Fruit fly (Drosophila melanogaster) ovary, adult (tissue): Measurements from ENCODE around the gene CG32263.
A peak's percentile ranks its signal among the peaks of the same experiment; 100 is the strongest.

Experiments used
- CG17801 ChIP-seq: fragments of 200-800 bp; optimal IDR thresholded peaks from 2 replicates; lab custom pipeline; 2019; ENCODE audit warnings: missing biosample characterization, mild to moderate bottlenecking, missing genetic modification characterization, moderate library complexity; ENCODE audit not compliant: partially characterized antibody

CG32263 gene

dm6 chr3L:3772284-3772987 lies 38.5 kb downstream of the CG32263 start:
- TF ChIP-seq CG17801 (GFP tag; lab: Kevin White, UChicago), result peak; percentile 7

dm6 chr3L:3771406-3771935 lies 39.4 kb downstream of the CG32263 start:
- TF ChIP-seq CG17801 (GFP tag; lab: Kevin White, UChicago), result peak; percentile 87

dm6 chr3L:3770823-3771222 lies 40.1 kb downstream of the CG32263 start:
- no peak for TF ChIP-seq CG17801 (GFP tag; lab: Kevin White, UChicago)

- TF ChIP-seq CG17801 (GFP tag; lab: Kevin White, UChicago), result no peak
Observed at dm6 chr3L:3769157-3769556, 41.8 kb downstream of the CG32263 start.

dm6 chr3L:3767825-3768224 lies 43.1 kb downstream of the CG32263 start:
- TF ChIP-seq CG17801 (GFP tag; lab: Kevin White, UChicago), result no peak

- no peak for TF ChIP-seq CG17801 (GFP tag; lab: Kevin White, UChicago)
Observed at dm6 chr3L:3766704-3767103, 44.2 kb downstream of the CG32263 start.

- no peak for TF ChIP-seq CG17801 (GFP tag; lab: Kevin White, UChicago)
Observed at dm6 chr3L:3765782-3766520, 45.0 kb downstream of the CG32263 start.

dm6 chr3L:3764338-3764737 lies 46.6 kb downstream of the CG32263 start:
- TF ChIP-seq CG17801 (GFP tag; lab: Kevin White, UChicago), result no peak

- TF ChIP-seq CG17801 (GFP tag; lab: Kevin White, UChicago), result no peak
Observed at dm6 chr3L:3763335-3763734, 47.6 kb downstream of the CG32263 start.

- TF ChIP-seq CG17801 (GFP tag; lab: Kevin White, UChicago), result no peak
Observed at dm6 chr3L:3760395-3760997, 50.4 kb downstream of the CG32263 start.
